Fruit fly (Drosophila melanogaster) whole organism, prepupa: Measurements from ENCODE around the gene Pkg21D.

Experiments
- CG10631 ChIP-seq: fragments of 200-800 bp; sonication (Bioruptor generic); optimal IDR thresholded peaks from 2 replicates; lab custom pipeline; 2016; ENCODE audit warnings: missing biosample characterization, missing genetic modification characterization
- CG11294 ChIP-seq: fragments of 200-800 bp; sonication (Bioruptor generic); IDR thresholded peaks from 2 replicates; pipeline ENCODE4 v1.3.6; 2022; ENCODE audit warnings: missing biosample characterization, missing genetic modification characterization
- CG11762 ChIP-seq: fragments of 200-800 bp; sonication (Bioruptor generic); optimal IDR thresholded peaks from 3 replicates; lab custom pipeline; 2016; ENCODE audit warnings: missing biosample characterization, missing genetic modification characterization; ENCODE audit not compliant: insufficient read depth
- CG11902 ChIP-seq: fragments of 200-800 bp; sonication (Bioruptor generic); optimal IDR thresholded peaks from 3 replicates; lab custom pipeline; 2016; ENCODE audit warnings: missing biosample characterization, missing genetic modification characterization
- CG15336 ChIP-seq: fragments of 200-800 bp; sonication (Bioruptor generic); IDR thresholded peaks from 2 replicates; pipeline ENCODE4 v1.3.6; 2022; ENCODE audit warnings: missing biosample characterization, missing genetic modification characterization
- CG16779 ChIP-seq: fragments of 200-800 bp; sonication (Bioruptor generic); optimal IDR thresholded peaks from 3 replicates; lab custom pipeline; 2017; ENCODE audit warnings: missing biosample characterization, mild to moderate bottlenecking, missing genetic modification characterization
- CG31627 ChIP-seq: fragments of 200-800 bp; sonication (Bioruptor generic); optimal IDR thresholded peaks from 3 replicates; lab custom pipeline; 2016; ENCODE audit warnings: missing biosample characterization, missing genetic modification characterization
- CG32006 ChIP-seq: fragments of 200-800 bp; sonication (Bioruptor generic); optimal IDR thresholded peaks from 3 replicates; lab custom pipeline; 2017; ENCODE audit warnings: missing biosample characterization, mild to moderate bottlenecking, missing genetic modification characterization
- CG34406 ChIP-seq: fragments of 200-800 bp; sonication (Bioruptor generic); optimal IDR thresholded peaks from 3 replicates; lab custom pipeline; 2016; ENCODE audit warnings: missing biosample characterization, missing genetic modification characterization
- CG4318 ChIP-seq: fragments of 200-800 bp; sonication (Bioruptor generic); optimal IDR thresholded peaks from 3 replicates; lab custom pipeline; 2017; ENCODE audit warnings: missing biosample characterization, mild to moderate bottlenecking, missing genetic modification characterization
- CG6163 ChIP-seq: fragments of 200-800 bp; sonication (Bioruptor generic); IDR thresholded peaks from 3 replicates; pipeline ENCODE4 v1.3.6; 2022; ENCODE audit warnings: missing biosample characterization, missing genetic modification characterization
- CG6276 ChIP-seq: fragments of 200-800 bp; sonication (Bioruptor generic); optimal IDR thresholded peaks from 2 replicates; lab custom pipeline; 2017; ENCODE audit warnings: missing biosample characterization, mild to moderate bottlenecking, missing genetic modification characterization
- CG6808 ChIP-seq: fragments of 200-800 bp; sonication (Bioruptor generic); optimal IDR thresholded peaks from 3 replicates; lab custom pipeline; 2017; ENCODE audit warnings: missing biosample characterization, missing genetic modification characterization, mild to moderate bottlenecking, moderate library complexity, missing genetic modification reagents
- CG6854 ChIP-seq: fragments of 200-800 bp; sonication (Bioruptor generic); optimal IDR thresholded peaks from 2 replicates; lab custom pipeline; 2017; ENCODE audit warnings: missing biosample characterization, mild to moderate bottlenecking, missing genetic modification characterization
- CG8119 ChIP-seq: fragments of 200-800 bp; sonication (Bioruptor generic); IDR thresholded peaks from 3 replicates; pipeline ENCODE4 v1.3.6; 2022; ENCODE audit warnings: missing biosample characterization, missing genetic modification characterization
- CG8319 ChIP-seq: fragments of 200-800 bp; sonication (Bioruptor generic); optimal IDR thresholded peaks from 3 replicates; lab custom pipeline; 2016; ENCODE audit warnings: missing biosample characterization, missing genetic modification characterization
- CG8632 ChIP-seq: fragments of 200-800 bp; sonication (Bioruptor generic); optimal IDR thresholded peaks from 3 replicates; lab custom pipeline; 2016; ENCODE audit warnings: missing biosample characterization, missing genetic modification characterization
- CG9139 ChIP-seq: fragments of 200-800 bp; sonication (Bioruptor generic); optimal IDR thresholded peaks from 3 replicates; lab custom pipeline; 2017; ENCODE audit warnings: missing biosample characterization, mild to moderate bottlenecking, missing genetic modification characterization
- Eip75B ChIP-seq: fragments of 200-800 bp; sonication (Bioruptor generic); optimal IDR thresholded peaks from 3 replicates; lab custom pipeline; 2016; ENCODE audit warnings: missing biosample characterization, missing genetic modification characterization
- Eip78C ChIP-seq: fragments of 200-800 bp; sonication (Bioruptor generic); peaks from one replicate; lab custom pipeline; 2016; ENCODE audit warnings: missing biosample characterization, missing genetic modification characterization
- Eip93F ChIP-seq: fragments of 200-800 bp; sonication (Bioruptor generic); optimal IDR thresholded peaks from 2 replicates; lab custom pipeline; 2016; ENCODE audit warnings: missing biosample characterization, mild to moderate bottlenecking, missing genetic modification characterization
- Ets21C ChIP-seq: fragments of 200-800 bp; sonication (Bioruptor generic); optimal IDR thresholded peaks from 3 replicates; lab custom pipeline; 2016; ENCODE audit warnings: missing biosample characterization, missing genetic modification characterization
- Ets96B ChIP-seq: fragments of 200-800 bp; optimal IDR thresholded peaks from 2 replicates; lab custom pipeline; 2019; ENCODE audit warnings: missing biosample characterization, mild to moderate bottlenecking, missing genetic modification characterization, moderate library complexity
- Hr38 ChIP-seq: sonication (Bioruptor generic); optimal IDR thresholded peaks from 2 replicates; lab custom pipeline; 2016; ENCODE audit warnings: missing biosample characterization, missing genetic modification characterization
- Lpt ChIP-seq: fragments of 200-800 bp; sonication (Bioruptor generic); optimal IDR thresholded peaks from 3 replicates; lab custom pipeline; 2016; ENCODE audit warnings: missing biosample characterization, missing genetic modification characterization
- Met ChIP-seq: fragments of 200-800 bp; sonication (Bioruptor generic); optimal IDR thresholded peaks from 3 replicates; lab custom pipeline; 2016; ENCODE audit warnings: missing biosample characterization, missing genetic modification characterization
- OdsH ChIP-seq: fragments of 200-800 bp; sonication (Bioruptor generic); optimal IDR thresholded peaks from 3 replicates; lab custom pipeline; 2016; ENCODE audit warnings: missing biosample characterization, missing genetic modification characterization
- Smox ChIP-seq: fragments of 200-800 bp; sonication (Bioruptor generic); optimal IDR thresholded peaks from 3 replicates; lab custom pipeline; 2016; ENCODE audit warnings: missing biosample characterization, missing genetic modification characterization
- Sox14 ChIP-seq: fragments of 200-800 bp; sonication (Bioruptor generic); optimal IDR thresholded peaks from 3 replicates; lab custom pipeline; 2016; ENCODE audit warnings: missing biosample characterization, missing genetic modification characterization
- cyc ChIP-seq: fragments of 200-800 bp; sonication (Bioruptor generic); optimal IDR thresholded peaks from 3 replicates; lab custom pipeline; 2016; ENCODE audit warnings: missing biosample characterization, missing genetic modification characterization
- dsx ChIP-seq: fragments of 200-800 bp; optimal IDR thresholded peaks from 3 replicates; lab custom pipeline; 2019; ENCODE audit warnings: missing biosample characterization, mild to moderate bottlenecking, missing genetic modification characterization, moderate library complexity; ENCODE audit not compliant: poor library complexity, severe bottlenecking
- eg ChIP-seq: fragments of 200-800 bp; sonication (Bioruptor generic); IDR thresholded peaks from 3 replicates; pipeline ENCODE4 v1.3.6; 2022; ENCODE audit warnings: missing biosample characterization, missing genetic modification characterization
- fd85E ChIP-seq: fragments of 200-800 bp; sonication (Bioruptor generic); optimal IDR thresholded peaks from 3 replicates; lab custom pipeline; 2016; ENCODE audit warnings: missing biosample characterization, missing genetic modification characterization
- fkh ChIP-seq: fragments of 200-800 bp; sonication (Bioruptor generic); optimal IDR thresholded peaks from 3 replicates; lab custom pipeline; 2017; ENCODE audit warnings: missing biosample characterization, mild to moderate bottlenecking, missing genetic modification characterization, moderate library complexity
- lz ChIP-seq: fragments of 200-800 bp; sonication (Bioruptor generic); optimal IDR thresholded peaks from 3 replicates; lab custom pipeline; 2016; ENCODE audit warnings: missing biosample characterization, missing genetic modification characterization
- pdm3 ChIP-seq: fragments of 200-800 bp; sonication (Bioruptor generic); optimal IDR thresholded peaks from 3 replicates; lab custom pipeline; 2016; ENCODE audit warnings: missing biosample characterization, missing genetic modification characterization
- spab ChIP-seq: fragments of 200-800 bp; sonication (Bioruptor generic); optimal IDR thresholded peaks from 2 replicates; lab custom pipeline; 2017; ENCODE audit warnings: missing biosample characterization, mild to moderate bottlenecking, missing genetic modification characterization, missing genetic modification reagents
- svp ChIP-seq: fragments of 200-800 bp; sonication (Bioruptor generic); peaks from one replicate; lab custom pipeline; 2016; ENCODE audit warnings: missing biosample characterization, missing genetic modification characterization
- topi ChIP-seq: fragments of 200-800 bp; sonication (Bioruptor generic); optimal IDR thresholded peaks from 3 replicates; lab custom pipeline; 2016; ENCODE audit warnings: missing biosample characterization, missing genetic modification characterization
- vri ChIP-seq: fragments of 200-800 bp; sonication (Bioruptor generic); optimal IDR thresholded peaks from 3 replicates; lab custom pipeline; 2016; ENCODE audit warnings: missing biosample characterization, mild to moderate bottlenecking, missing genetic modification characterization

Gene Pkg21D

dm6 chr2L:825768-826263 is 35.2 kb upstream of the Pkg21D start, which contains the start of the genes CG3862 and dock (continued):
- no peak for TF ChIP-seq Eip93F

dm6 chr2L:821986-822711 is 31.6 kb upstream of the Pkg21D start:
- TF ChIP-seq svp (peak; percentile 78), CG8319 (GFP tag; lab: Kevin White, UChicago) (no peak), CG8119 (0 out of 3 replicates have a peak, but pooled peaks have one; percentile 4), CG15336 (peak; percentile 14; the same call in 1 of the 2 replicates), Eip78C (GFP tag; lab: Kevin White, UChicago) (peak; percentile 73)

dm6 chr2L:821242-821985 is 30.8 kb upstream of the Pkg21D start, which contains the start of gene CG3662:
CG3662 (plus strand) TSS chr2L:821289.
- TF ChIP-seq svp, result peak; percentile 67
- TF ChIP-seq fkh (GFP tag; lab: Kevin White, UChicago), result peak; percentile 47
- TF ChIP-seq Hr38 (GFP tag; lab: Kevin White, UChicago), result no peak
- no peak for TF ChIP-seq CG6854 (GFP tag; lab: Kevin White, UChicago)
- no peak for TF ChIP-seq lz
- TF ChIP-seq Met (GFP tag; lab: Kevin White, UChicago), result no peak
- TF ChIP-seq CG8632 (GFP tag; lab: Kevin White, UChicago), result no peak
- TF ChIP-seq topi (GFP tag; lab: Kevin White, UChicago), result no peak
- TF ChIP-seq Ets21C (GFP tag; lab: Kevin White, UChicago), result no peak
- no peak for TF ChIP-seq CG4318 (GFP tag; lab: Kevin White, UChicago)
- 0 out of 3 replicates have a peak, but pooled peaks have one; percentile 22 for TF ChIP-seq CG8119
- TF ChIP-seq CG6276 (GFP tag; lab: Kevin White, UChicago), result no peak
- no peak for TF ChIP-seq CG34406
- TF ChIP-seq Lpt (GFP tag; lab: Kevin White, UChicago), result no peak
- TF ChIP-seq CG11762 (GFP tag; lab: Kevin White, UChicago), result no peak
- TF ChIP-seq Eip78C (GFP tag; lab: Kevin White, UChicago), result peak; percentile 49
- TF ChIP-seq CG32006 (GFP tag; lab: Kevin White, UChicago), result no peak
- TF ChIP-seq eg, result no peak
- TF ChIP-seq cyc (GFP tag; lab: Kevin White, UChicago), result no peak
- no peak for TF ChIP-seq CG9139
- no peak for TF ChIP-seq Ets96B (tag; lab: Kevin White, UChicago)
- TF ChIP-seq spab (GFP tag; lab: Kevin White, UChicago), result no peak
- no peak for TF ChIP-seq fd85E
- no peak for TF ChIP-seq CG6808
- no peak for TF ChIP-seq vri (GFP tag; lab: Kevin White, UChicago)
- no peak for TF ChIP-seq CG11294 (GFP tag; lab: Robert Waterston, UW)
- no peak for TF ChIP-seq dsx (GFP tag; lab: Kevin White, UChicago)
- TF ChIP-seq Sox14 (GFP tag; lab: Kevin White, UChicago), result peak; percentile 1

DNA sequence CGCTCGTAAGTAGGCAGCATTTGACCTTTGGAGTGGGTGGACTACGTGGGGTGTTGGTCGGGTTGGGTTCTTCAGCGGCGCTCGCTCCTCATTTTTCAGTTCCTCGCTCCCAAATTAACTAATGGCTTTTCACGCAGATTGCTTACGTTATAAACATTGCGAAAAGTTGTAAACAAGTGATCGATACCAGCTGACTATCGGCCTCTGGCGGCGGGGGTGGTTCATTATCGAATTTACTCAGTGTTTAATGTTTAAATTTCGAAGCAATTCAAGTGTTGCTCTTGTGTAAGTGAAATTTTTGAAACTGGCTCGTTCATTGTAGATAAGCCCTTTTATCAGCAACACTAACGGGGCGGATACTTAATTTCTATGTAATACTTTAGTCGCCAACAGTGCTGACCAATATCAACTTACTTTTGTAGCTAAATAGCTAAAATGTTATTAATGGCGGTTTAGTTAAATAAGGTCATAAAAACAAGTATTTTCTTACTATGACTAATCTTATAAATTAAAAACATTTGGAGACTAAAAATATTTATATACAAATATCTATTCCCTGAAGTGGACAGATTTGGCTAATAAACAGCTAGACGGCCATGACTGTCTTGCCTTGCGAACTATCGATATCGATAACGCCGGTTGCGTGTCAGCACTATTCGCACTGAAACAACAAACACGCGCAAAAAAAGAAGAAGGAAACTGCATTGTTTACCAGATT is 28.9 kb upstream of the Pkg21D start, which contains the start of the genes PGAP2 and Clp:
TSS of gene PGAP2 (minus strand) at position 194 of the 718 bp plus-strand sequence.
TSS of gene Clp (plus strand) at position 650 of the 718 bp plus-strand sequence.
- no peak for TF ChIP-seq Smox (GFP tag; lab: Kevin White, UChicago)
- peak; percentile 71 for TF ChIP-seq eg
- TF ChIP-seq CG6276 (GFP tag; lab: Kevin White, UChicago), result no peak
- peak; percentile 1 for TF ChIP-seq CG6854 (GFP tag; lab: Kevin White, UChicago)
- no peak for TF ChIP-seq pdm3 (GFP tag; lab: Kevin White, UChicago)
- no peak for TF ChIP-seq CG32006 (GFP tag; lab: Kevin White, UChicago)
- peak; percentile 45 for TF ChIP-seq CG11762 (GFP tag; lab: Kevin White, UChicago)
- TF ChIP-seq Hr38 (GFP tag; lab: Kevin White, UChicago), result no peak
- TF ChIP-seq CG16779 (tag; lab: Kevin White, UChicago), result no peak
- TF ChIP-seq Eip75B (GFP tag; lab: Kevin White, UChicago), result no peak
- no peak for TF ChIP-seq CG9139
- TF ChIP-seq CG11902 (GFP tag; lab: Kevin White, UChicago), result peak; percentile 43
- peak; percentile 70 for TF ChIP-seq Ets21C (GFP tag; lab: Kevin White, UChicago)
- TF ChIP-seq dsx (GFP tag; lab: Kevin White, UChicago), result no peak
- no peak; the same call in 1 of the 2 replicates for TF ChIP-seq CG11294 (GFP tag; lab: Robert Waterston, UW)
- TF ChIP-seq Ets96B (tag; lab: Kevin White, UChicago), result peak; percentile 69
- TF ChIP-seq Eip93F, result peak; percentile 63
- TF ChIP-seq CG10631, result no peak
- TF ChIP-seq CG34406, result peak; percentile 38
- peak; percentile 12 for TF ChIP-seq spab (GFP tag; lab: Kevin White, UChicago)
- peak; percentile 69 for TF ChIP-seq CG6163 (GFP tag; lab: Robert Waterston, UW)
- TF ChIP-seq OdsH, result no peak
- TF ChIP-seq CG15336, result peak; percentile 43; the same call in 1 of the 2 replicates
- TF ChIP-seq CG31627 (GFP tag; lab: Kevin White, UChicago), result peak; percentile 71
